Worm (Caenorhabditis elegans) whole organism, L2 larva: ENCODE measurements around the gene C28C12.12.

ENCODE experiments used
- ZK546.5 ChIP-seq: sonication (generic microtip); optimal IDR thresholded peaks from 2 replicates; lab custom pipeline; 2017; ENCODE audit warnings: missing biosample characterization, missing genetic modification characterization
- aly-2 ChIP-seq: fragments of 150-350 bp; optimal IDR thresholded peaks from 2 replicates; lab custom pipeline; 2014; ENCODE audit warnings: missing biosample characterization, missing genetic modification characterization
- egl-27 ChIP-seq: sonication (generic microtip); optimal IDR thresholded peaks from 3 replicates; lab custom pipeline; 2017; ENCODE audit warnings: missing biosample characterization, missing genetic modification reagents, missing genetic modification characterization
- elt-1 ChIP-seq: fragments of 150-350 bp; optimal IDR thresholded peaks from 2 replicates; lab custom pipeline; 2014; ENCODE audit warnings: missing biosample characterization, missing genetic modification characterization
- elt-3 ChIP-seq: sonication (generic microtip); optimal IDR thresholded peaks from 2 replicates; lab custom pipeline; 2017; ENCODE audit warnings: missing biosample characterization, missing genetic modification characterization
- lin-39 ChIP-seq: fragments of 150-350 bp; optimal IDR thresholded peaks from 2 replicates; lab custom pipeline; 2014; ENCODE audit warnings: missing biosample characterization, missing genetic modification reagents, missing genetic modification characterization
- mdl-1 ChIP-seq, 2 experiments: fragments of 150-350 bp in 1 of 2; sonication (generic microtip) in 1 of 2; optimal IDR thresholded peaks; 2 replicates each; lab custom pipeline; 2017; ENCODE audit warnings: missing biosample characterization in 2 of 2, missing genetic modification characterization in 2 of 2
- nhr-23 ChIP-seq: fragments of 150-350 bp; optimal IDR thresholded peaks from 2 replicates; lab custom pipeline; 2014; ENCODE audit warnings: missing biosample characterization, missing genetic modification reagents, missing genetic modification characterization
- peb-1 ChIP-seq: fragments of 150-350 bp; optimal IDR thresholded peaks from 2 replicates; lab custom pipeline; 2014; ENCODE audit warnings: missing biosample characterization, missing genetic modification characterization
- skn-1 ChIP-seq: sonication (generic microtip); optimal IDR thresholded peaks from 2 replicates; lab custom pipeline; 2017; ENCODE audit warnings: missing biosample characterization, missing genetic modification characterization
- snpc-4 ChIP-seq: fragments of 150-350 bp; optimal IDR thresholded peaks from 2 replicates; lab custom pipeline; 2014; ENCODE audit warnings: missing biosample characterization, missing genetic modification characterization

- no peak for TF ChIP-seq egl-27 (tag; lab: Kevin White, UChicago)
- no peak for TF ChIP-seq ZK546.5 (tag; lab: Kevin White, UChicago)
- TF ChIP-seq aly-2 (tag; lab: Kevin White, UChicago) = no peak
- TF ChIP-seq elt-1 (tag; lab: Kevin White, UChicago) = no peak
- TF ChIP-seq elt-3 (tag; lab: Kevin White, UChicago) = no peak
- no peak for TF ChIP-seq snpc-4 (tag; lab: Kevin White, UChicago)
- no peak for TF ChIP-seq peb-1
- no peak for TF ChIP-seq nhr-23 (tag; lab: Kevin White, UChicago)
- TF ChIP-seq skn-1 (tag; lab: Kevin White, UChicago) = no peak
- no peak for TF ChIP-seq mdl-1 (tag; optimal IDR thresholded peaks at IDR 0.05; lab: Kevin White, UChicago)
- no peak for TF ChIP-seq lin-39 (tag; lab: Kevin White, UChicago)
Measured at ce11 chrIV:8538659-8539173, 42.6 kb upstream of the C28C12.12 start, which contains the start of gene hyl-1.
